Worm (Caenorhabditis elegans): ENCODE results near the gene C17G10.7.
A peak's percentile ranks its signal among the peaks of the same experiment; 100 is the strongest.

Gene C17G10.7

DNA sequence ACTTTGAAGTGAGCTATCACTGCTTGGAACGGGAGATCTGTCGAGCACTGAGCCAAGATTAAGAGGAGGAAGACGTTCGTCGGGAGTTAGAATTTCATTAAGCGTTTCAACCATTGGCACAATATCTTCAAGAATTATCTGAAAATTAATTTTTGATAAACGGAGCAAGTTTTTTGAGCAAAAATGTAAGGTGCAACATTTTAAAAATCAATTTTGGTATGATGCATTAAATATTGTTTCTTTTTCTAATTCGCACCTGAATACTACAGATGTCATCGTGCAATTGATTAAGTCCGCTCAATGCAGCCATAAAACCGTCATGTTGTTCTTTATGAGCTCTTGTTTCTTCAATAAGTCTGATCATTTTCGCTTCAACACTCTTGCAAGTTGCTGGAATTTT lies 40.6 kb upstream of the C17G10.7 start, which contains the start of gene ddl-1:
Gene ddl-1, minus strand, starts transcription at position 101 of the 400 bp plus-strand sequence.
- no peak for TF ChIP-seq vab-15 (tag; optimal IDR thresholded peaks at IDR 0.05)

DNA sequence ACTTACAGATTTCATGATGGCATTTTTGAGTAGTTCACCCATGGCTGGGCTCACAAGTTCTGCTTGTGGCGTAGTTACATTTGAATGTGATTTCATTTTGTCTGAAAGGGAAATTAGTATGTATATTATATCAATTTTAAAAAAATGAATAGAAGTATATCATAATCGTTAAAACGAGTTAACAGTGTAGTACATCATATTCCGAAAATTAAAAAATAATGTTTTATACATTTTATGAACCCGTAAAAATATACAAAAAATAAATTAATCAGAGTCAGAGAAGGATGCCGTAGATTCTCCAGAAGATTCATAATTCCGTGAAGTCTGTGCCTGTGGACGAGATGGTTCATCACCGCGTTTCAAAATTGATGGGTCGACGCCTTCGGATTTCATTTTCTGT lies 39.3 kb upstream of the C17G10.7 start, which contains the start of gene F59E12.9:
Gene F59E12.9, minus strand, starts transcription at position 101 of the 400 bp plus-strand sequence.
- TF ChIP-seq aha-1 (tag; optimal IDR thresholded peaks at IDR 0.05): no peak
- no peak for TF ChIP-seq nhr-20 (tag; optimal IDR thresholded peaks at IDR 0.05)
- TF ChIP-seq snpc-4 (tag; optimal IDR thresholded peaks at IDR 0.05): no peak
- no peak for TF ChIP-seq nhr-76 (tag; optimal IDR thresholded peaks at IDR 0.05)

DNA sequence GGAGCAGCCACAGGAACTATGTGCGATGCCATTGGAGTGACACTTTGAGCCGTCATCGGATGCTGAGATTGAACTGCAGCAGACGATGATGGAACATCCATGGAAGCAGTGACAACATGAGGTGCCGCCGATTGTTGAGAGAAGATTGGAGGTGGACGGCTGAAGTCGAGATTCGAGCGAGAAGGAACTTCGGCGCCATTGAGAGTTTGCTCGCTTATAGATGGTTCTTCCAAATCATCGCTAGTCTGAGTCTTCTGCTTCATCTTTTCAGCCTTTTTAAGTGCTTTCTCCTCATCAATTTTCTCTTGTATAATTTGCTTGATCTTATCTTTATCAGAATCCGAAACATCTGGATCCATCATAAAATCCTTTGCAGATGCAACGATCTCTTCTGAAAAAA lies 34.5 kb upstream of the C17G10.7 start:
- TF ChIP-seq elt-2 (tag; optimal IDR thresholded peaks at IDR 0.05) (no peak), nhr-20 (tag; optimal IDR thresholded peaks at IDR 0.05) (no peak), tlp-1 (tag; optimal IDR thresholded peaks at IDR 0.05) (no peak), nhr-12 (tag; optimal IDR thresholded peaks at IDR 0.05) (no peak), efl-3 (GFP tag; optimal IDR thresholded peaks at IDR 0.05) (no peak), skn-1 (tag; optimal IDR thresholded peaks at IDR 0.05) (no peak), zip-4 (GFP tag; optimal IDR thresholded peaks at IDR 0.05) (no peak), dsc-1 (tag; optimal IDR thresholded peaks at IDR 0.05) (no peak), mdl-1 (tag; optimal IDR thresholded peaks at IDR 0.05) (no peak), nhr-11 (tag; optimal IDR thresholded peaks at IDR 0.05) (no peak), snu-23 (GFP tag; optimal IDR thresholded peaks at IDR 0.05) (no peak), snpc-4 (tag; optimal IDR thresholded peaks at IDR 0.05) (no peak), fkh-10 (GFP tag; optimal IDR thresholded peaks at IDR 0.05) (no peak), fkh-4 (tag; optimal IDR thresholded peaks at IDR 0.05; ENCODE audit: borderline replicate concordance) (no peak), lin-39 (tag; optimal IDR thresholded peaks at IDR 0.05) (no peak)

DNA sequence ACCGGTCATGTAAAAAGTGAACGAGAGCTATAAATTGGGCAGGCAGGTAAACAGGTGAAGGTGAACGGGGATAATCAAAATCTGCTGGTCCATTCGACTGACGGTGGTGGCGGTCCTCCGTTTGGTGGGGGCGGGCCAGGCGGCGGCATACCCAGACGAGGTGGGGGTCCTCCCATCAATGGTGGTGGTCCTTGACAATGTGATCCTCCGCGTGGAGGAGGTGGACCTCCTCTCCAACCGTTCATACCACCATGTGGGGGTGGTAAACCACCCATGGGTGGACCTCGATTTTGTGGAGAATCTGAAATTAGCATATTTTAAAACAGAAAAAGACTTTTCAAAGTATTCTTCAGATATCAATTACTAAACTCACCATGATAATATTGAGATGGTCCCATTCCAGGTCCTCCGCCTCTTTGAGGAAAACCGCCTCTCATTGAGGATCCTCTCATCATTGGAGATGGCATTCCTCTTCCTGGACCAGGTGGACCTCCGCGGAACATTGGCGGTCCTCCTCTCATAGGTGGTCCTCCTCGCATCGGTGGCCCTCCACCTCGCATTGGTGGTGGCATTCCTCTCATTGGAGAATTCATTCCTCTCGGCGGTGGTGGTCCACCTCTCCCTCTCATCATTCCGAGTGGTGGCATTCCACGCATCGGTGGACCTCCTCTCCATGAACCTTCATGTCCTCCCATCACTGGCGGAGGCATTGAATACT lies 32.9 kb upstream of the C17G10.7 start:
- TF ChIP-seq snu-23 (GFP tag; optimal IDR thresholded peaks at IDR 0.05) (no peak), Y116A8C.19 (tag; optimal IDR thresholded peaks at IDR 0.05; ENCODE audit: borderline replicate concordance) (no peak), snpc-4 (tag; optimal IDR thresholded peaks at IDR 0.05) (no peak), dsc-1 (tag; optimal IDR thresholded peaks at IDR 0.05) (no peak), lin-13 (GFP tag; optimal IDR thresholded peaks at IDR 0.05) (no peak), rnt-1 (tag; optimal IDR thresholded peaks at IDR 0.05) (no peak), zag-1 (tag; optimal IDR thresholded peaks at IDR 0.05) (no peak), nhr-19 (GFP tag; conservative IDR thresholded peaks at IDR 0.05) (no peak), swsn-7 (tag; optimal IDR thresholded peaks at IDR 0.05) (no peak), grh-1 (GFP tag; IDR thresholded peaks at IDR 0.05) (no peak), pqm-1 (tag; optimal IDR thresholded peaks at IDR 0.05) (no peak), unc-98 (GFP tag; IDR thresholded peaks at IDR 0.05) (no peak), mdl-1 (tag; optimal IDR thresholded peaks at IDR 0.05) (no peak), efl-3 (GFP tag; optimal IDR thresholded peaks at IDR 0.05) (no peak), isw-1 (GFP tag; IDR thresholded peaks at IDR 0.05) (no peak)

DNA sequence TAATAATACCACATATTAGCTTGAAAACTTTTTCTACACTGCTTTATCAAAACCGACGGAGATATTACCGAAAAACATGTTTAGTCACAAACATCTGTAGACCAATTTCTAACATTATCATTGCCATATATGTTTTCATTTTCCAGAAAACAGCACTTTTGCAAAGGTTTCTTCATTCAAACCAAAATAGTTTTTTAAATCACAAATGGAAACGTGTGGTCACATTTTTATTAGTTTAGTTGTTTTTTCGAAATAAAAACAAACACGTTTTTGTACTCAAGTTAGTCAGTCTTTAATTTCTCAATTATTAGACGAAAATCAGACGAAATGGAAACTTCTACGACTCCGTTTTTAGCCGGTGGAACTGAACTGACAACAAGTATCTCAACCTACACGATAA lies 30.4 kb upstream of the C17G10.7 start, which contains the start of gene F59E12.3:
Gene F59E12.3, plus strand, starts transcription at position 301 of the 400 bp plus-strand sequence.
- TF ChIP-seq nhr-85 (tag) (peak; percentile 42), elt-2 (tag; optimal IDR thresholded peaks at IDR 0.05) (no peak)

DNA sequence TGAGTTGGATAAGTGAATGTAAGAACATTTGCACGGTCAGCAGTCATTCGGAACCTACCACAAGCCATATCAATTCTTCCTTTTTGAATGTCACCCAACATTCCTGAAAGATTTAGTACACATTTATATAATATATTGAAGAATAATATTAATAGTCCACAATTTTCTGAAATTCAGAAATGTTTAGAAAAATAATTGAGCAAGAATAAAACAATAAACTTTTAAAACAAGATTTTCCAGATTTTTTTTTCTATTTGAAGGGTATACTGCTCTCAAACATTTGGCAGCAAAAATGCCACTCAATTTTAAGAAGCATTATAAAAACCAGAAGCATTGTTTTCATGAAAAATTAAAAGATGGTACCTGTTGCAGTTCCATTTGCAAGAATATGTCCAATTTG lies 29.2 kb upstream of the C17G10.7 start, which contains the start of gene F59E12.8:
Gene F59E12.8, minus strand, starts transcription at position 101 of the 400 bp plus-strand sequence.
- TF ChIP-seq irx-1 (tag; optimal IDR thresholded peaks at IDR 0.05): no peak
- no peak for TF ChIP-seq fos-1 (tag; optimal IDR thresholded peaks at IDR 0.05)
- no peak for TF ChIP-seq lin-39 (tag; optimal IDR thresholded peaks at IDR 0.05)
- TF ChIP-seq fkh-10 (GFP tag; optimal IDR thresholded peaks at IDR 0.05): no peak
- no peak for TF ChIP-seq ztf-4 (tag; optimal IDR thresholded peaks at IDR 0.05)
- TF ChIP-seq Y116A8C.19 (tag; optimal IDR thresholded peaks at IDR 0.05; ENCODE audit: borderline replicate concordance): no peak
- TF ChIP-seq nhr-237 (tag; optimal IDR thresholded peaks at IDR 0.05): no peak
- no peak for TF ChIP-seq ceh-82 (tag; optimal IDR thresholded peaks at IDR 0.05)
- no peak for TF ChIP-seq nhr-90 (tag; optimal IDR thresholded peaks at IDR 0.05; ENCODE audit: poor library complexity)
- no peak for TF ChIP-seq jun-1 (tag; optimal IDR thresholded peaks at IDR 0.05)
- TF ChIP-seq elt-2 (tag; optimal IDR thresholded peaks at IDR 0.05): no peak
- no peak for TF ChIP-seq snpc-4 (tag; optimal IDR thresholded peaks at IDR 0.05)
- TF ChIP-seq ceh-8 (GFP tag; optimal IDR thresholded peaks at IDR 0.05): no peak
- no peak for TF ChIP-seq sox-4 (tag; optimal IDR thresholded peaks at IDR 0.05)
- no peak for TF ChIP-seq nhr-76 (tag; optimal IDR thresholded peaks at IDR 0.05)
- no peak for TF ChIP-seq lin-15B (tag; optimal IDR thresholded peaks at IDR 0.05)
- TF ChIP-seq lin-14 (GFP tag; optimal IDR thresholded peaks at IDR 0.05): no peak
- no peak for TF ChIP-seq ama-1 (optimal IDR thresholded peaks at IDR 0.05)
- no peak for TF ChIP-seq mep-1 (tag; optimal IDR thresholded peaks at IDR 0.05)
